Worm (Caenorhabditis elegans) whole organism, L4/young adult: ENCODE measurements around the gene dyf-2.

ENCODE experiments used
- W03F9.2 ChIP-seq: fragments of 150-350 bp; optimal IDR thresholded peaks from 2 replicates; lab custom pipeline; 2014; ENCODE audit warnings: missing biosample characterization, missing genetic modification characterization
- dao-5 ChIP-seq: sonication (generic microtip); optimal IDR thresholded peaks from 2 replicates; lab custom pipeline; 2016; ENCODE audit warnings: missing genotype, missing genetic modification characterization, moderate library complexity, missing compliant biosample characterization
- him-1 ChIP-seq: sonication (generic microtip); optimal IDR thresholded peaks from 2 replicates; lab custom pipeline; 2016; ENCODE audit warnings: missing genotype, missing genetic modification reagents, missing genetic modification characterization, missing compliant biosample characterization

The dyf-2 gene

DNA sequence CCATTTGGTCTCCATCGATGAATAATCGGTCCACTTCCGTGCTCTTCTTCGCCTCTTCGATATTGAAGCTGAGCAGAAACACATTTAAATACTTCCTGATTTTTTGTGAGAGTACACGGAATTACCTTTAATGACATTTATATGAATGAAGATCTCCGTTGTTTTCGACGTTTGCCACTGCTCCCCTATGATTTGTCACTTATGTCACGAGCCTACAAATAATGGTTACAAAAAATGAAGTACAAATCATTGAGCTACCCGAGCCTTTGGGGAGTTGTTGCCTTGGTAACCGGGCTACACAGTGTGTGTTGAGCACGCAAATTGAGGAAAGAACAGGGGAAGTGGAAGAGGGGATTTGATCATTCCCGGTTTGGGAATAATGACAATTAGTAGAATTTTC, at the start of gene dyf-2:
dyf-2 (minus strand) TSS at position 137 of the 400 bp plus-strand sequence.
- no peak for TF ChIP-seq dao-5 (tag; lab: Kevin White, UChicago)
- TF ChIP-seq him-1 (tag; lab: Kevin White, UChicago): no peak
- TF ChIP-seq W03F9.2 (tag; lab: Kevin White, UChicago): no peak

- TF ChIP-seq him-1 (tag; lab: Kevin White, UChicago) (no peak), dao-5 (tag; lab: Kevin White, UChicago) (no peak), W03F9.2 (tag; lab: Kevin White, UChicago) (no peak)
These were observed 48.8 kb upstream of the dyf-2 start, which contains the start of gene W06F12.3 for ce11 chrIII:13735008-13735407. Gene W06F12.3 (plus strand): TSS chrIII:13735030.

- TF ChIP-seq W03F9.2 (tag; lab: Kevin White, UChicago): no peak
- TF ChIP-seq him-1 (tag; lab: Kevin White, UChicago): no peak
- no peak for TF ChIP-seq dao-5 (tag; lab: Kevin White, UChicago)
These were observed 47.6 kb upstream of the dyf-2 start for ce11 chrIII:13733833-13734232.

ce11 chrIII:13732665-13733064, 46.4 kb upstream of the dyf-2 start:
- TF ChIP-seq W03F9.2 (tag; lab: Kevin White, UChicago) (no peak), dao-5 (tag; lab: Kevin White, UChicago) (no peak), him-1 (tag; lab: Kevin White, UChicago) (no peak)

ce11 chrIII:13731589-13731988, 45.3 kb upstream of the dyf-2 start, which contains the start of gene W06F12.2:
Gene W06F12.2 (minus strand): TSS chrIII:13731689.
- TF ChIP-seq W03F9.2 (tag; lab: Kevin White, UChicago): no peak
- TF ChIP-seq dao-5 (tag; lab: Kevin White, UChicago): no peak
- no peak for TF ChIP-seq him-1 (tag; lab: Kevin White, UChicago)

- TF ChIP-seq him-1 (tag; lab: Kevin White, UChicago): no peak
- TF ChIP-seq dao-5 (tag; lab: Kevin White, UChicago): no peak
- TF ChIP-seq W03F9.2 (tag; lab: Kevin White, UChicago): no peak
These were observed 43.5 kb upstream of the dyf-2 start for ce11 chrIII:13729760-13730159.

ce11 chrIII:13724018-13724892, 38.0 kb upstream of the dyf-2 start:
- peak; percentile 33 for TF ChIP-seq him-1 (tag; lab: Kevin White, UChicago)
- TF ChIP-seq dao-5 (tag; lab: Kevin White, UChicago): no peak

DNA sequence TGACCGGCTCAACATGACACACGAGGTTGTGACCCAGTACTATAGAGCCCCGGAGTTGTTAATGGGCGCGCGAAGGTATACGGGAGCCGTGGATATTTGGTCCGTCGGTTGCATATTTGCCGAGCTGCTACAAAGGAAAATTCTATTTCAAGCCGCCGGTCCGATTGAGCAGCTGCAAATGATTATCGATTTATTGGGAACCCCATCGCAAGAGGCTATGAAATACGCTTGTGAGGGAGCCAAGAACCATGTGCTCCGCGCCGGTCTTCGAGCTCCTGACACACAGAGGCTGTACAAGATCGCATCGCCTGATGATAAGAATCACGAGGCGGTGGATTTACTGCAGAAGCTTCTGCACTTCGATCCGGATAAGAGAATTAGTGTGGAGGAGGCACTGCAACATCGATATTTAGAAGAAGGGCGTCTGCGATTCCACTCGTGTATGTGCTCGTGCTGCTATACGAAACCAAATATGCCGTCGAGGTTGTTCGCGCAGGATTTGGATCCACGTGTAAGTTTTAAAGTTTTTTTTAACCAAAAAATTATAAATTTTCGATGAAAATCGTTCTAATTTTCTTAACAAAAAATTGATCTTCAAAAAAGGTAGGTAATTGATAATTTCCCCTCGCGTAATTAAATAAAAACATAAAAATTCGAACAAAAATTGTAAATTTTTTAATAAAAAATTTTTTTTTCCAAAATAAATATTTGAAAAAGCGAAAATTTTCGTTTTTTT, 36.3 kb upstream of the dyf-2 start:
- no peak for TF ChIP-seq W03F9.2 (tag; lab: Kevin White, UChicago)
- TF ChIP-seq dao-5 (tag; lab: Kevin White, UChicago): no peak
- no peak for TF ChIP-seq him-1 (tag; lab: Kevin White, UChicago)

DNA sequence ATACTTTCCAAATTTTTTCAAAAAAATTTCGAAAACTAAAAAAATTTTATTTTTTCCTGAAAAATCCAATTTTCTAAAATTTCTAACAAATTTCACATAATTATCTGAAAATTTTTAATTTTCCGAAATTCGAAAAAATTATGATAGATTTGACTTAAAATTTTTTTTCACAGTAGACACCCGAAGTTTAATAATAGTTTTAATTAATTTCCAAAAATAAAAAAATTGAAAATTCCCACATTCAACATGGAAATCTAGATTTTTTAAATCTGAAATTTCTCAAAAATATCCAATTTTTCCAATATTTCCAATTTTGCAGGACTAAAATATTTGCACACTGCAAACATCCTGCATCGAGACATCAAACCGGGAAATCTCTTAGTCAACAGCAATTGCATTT, 35.7 kb upstream of the dyf-2 start:
- TF ChIP-seq him-1 (tag; lab: Kevin White, UChicago) (no peak), dao-5 (tag; lab: Kevin White, UChicago) (no peak), W03F9.2 (tag; lab: Kevin White, UChicago) (no peak)

ce11 chrIII:13721066-13721465, 34.8 kb upstream of the dyf-2 start:
- TF ChIP-seq W03F9.2 (tag; lab: Kevin White, UChicago): no peak
- TF ChIP-seq him-1 (tag; lab: Kevin White, UChicago): no peak
- no peak for TF ChIP-seq dao-5 (tag; lab: Kevin White, UChicago)

- TF ChIP-seq W03F9.2 (tag; lab: Kevin White, UChicago): no peak
- TF ChIP-seq him-1 (tag; lab: Kevin White, UChicago): no peak
- TF ChIP-seq dao-5 (tag; lab: Kevin White, UChicago): no peak
These were observed 34.0 kb upstream of the dyf-2 start for ce11 chrIII:13720190-13720741.

DNA sequence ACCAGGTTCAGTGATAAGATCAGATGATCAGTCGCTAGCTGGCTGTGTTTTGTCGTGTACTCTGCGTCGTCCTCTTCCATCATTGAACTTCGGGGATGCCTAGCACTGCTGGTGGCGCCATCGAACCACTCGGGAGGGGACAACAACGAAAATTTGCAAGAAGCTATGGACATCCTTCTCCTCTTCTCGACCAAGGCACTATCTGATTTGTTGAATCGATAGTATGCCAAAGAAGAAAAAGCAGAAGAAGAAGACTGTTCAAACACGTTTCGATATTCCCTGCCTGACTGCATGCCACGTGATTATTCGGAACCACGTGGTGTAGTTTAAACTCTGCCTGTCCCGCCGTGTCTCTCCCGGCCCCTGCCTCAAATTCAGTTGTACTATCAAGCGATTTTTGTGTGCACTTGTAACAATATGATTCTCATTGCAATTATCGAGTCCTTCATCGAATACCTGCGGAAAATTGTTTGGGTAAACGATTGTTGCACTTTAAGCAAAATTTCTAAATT, 33.1 kb upstream of the dyf-2 start:
- no peak for TF ChIP-seq dao-5 (tag; lab: Kevin White, UChicago)
- TF ChIP-seq W03F9.2 (tag; lab: Kevin White, UChicago): no peak
- no peak for TF ChIP-seq him-1 (tag; lab: Kevin White, UChicago)
